Worm (Caenorhabditis elegans): ENCODE data around the gene svh-5.

DNA sequence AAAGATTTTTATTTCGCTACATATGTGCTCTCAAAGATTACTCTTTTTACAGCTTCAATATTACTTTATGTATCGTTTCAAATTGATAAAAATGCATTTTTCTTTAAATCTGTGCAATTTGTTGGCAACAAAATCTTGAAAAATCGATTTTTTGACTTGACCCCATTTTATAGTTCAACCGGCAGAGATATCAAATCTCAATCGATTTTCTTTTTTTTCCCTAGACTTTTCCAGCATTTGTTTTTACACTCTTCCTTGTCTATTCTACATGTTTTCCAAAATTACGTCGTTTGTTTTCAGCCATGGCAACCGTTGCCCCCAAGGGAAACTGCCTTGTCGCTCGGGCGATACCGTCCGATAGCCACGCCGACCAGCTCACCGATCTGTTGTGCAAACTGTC lies 22.7 kb downstream of the svh-5 start, which contains the start of gene nfki-1:
- TF ChIP-seq tbx-7 (tag; optimal IDR thresholded peaks at IDR 0.05): no peak
- TF ChIP-seq sox-4 (tag; optimal IDR thresholded peaks at IDR 0.05): no peak
- no peak for TF ChIP-seq elt-2 (tag; optimal IDR thresholded peaks at IDR 0.05)
- no peak for TF ChIP-seq ref-2 (tag; optimal IDR thresholded peaks at IDR 0.05)
- TF ChIP-seq nhr-232 (tag; optimal IDR thresholded peaks at IDR 0.05): no peak
- TF ChIP-seq pha-4 (tag; optimal IDR thresholded peaks at IDR 0.05): no peak
- TF ChIP-seq fkh-10 (GFP tag; optimal IDR thresholded peaks at IDR 0.05): no peak
- no peak for TF ChIP-seq pag-3 (tag; optimal IDR thresholded peaks at IDR 0.05; ENCODE audit: borderline replicate concordance)
- TF ChIP-seq pat-9 (tag; optimal IDR thresholded peaks at IDR 0.05): no peak
- no peak for TF ChIP-seq hlh-13 (GFP tag; optimal IDR thresholded peaks at IDR 0.05)
